Fruit fly (Drosophila melanogaster) whole organism, embryonic: Measurements from ENCODE around the gene Nsun5.

Experiments
- Bdp1 ChIP-seq: fragments of 200-800 bp; sonication (Bioruptor generic); optimal IDR thresholded peaks from 3 replicates; lab custom pipeline; 2016; ENCODE audit warnings: missing biosample characterization, missing genetic modification characterization
- C15 ChIP-seq: fragments of 200-800 bp; sonication (Bioruptor generic); IDR thresholded peaks from 3 replicates; pipeline ENCODE4 v1.3.6; 2022; ENCODE audit warnings: missing biosample characterization, missing genetic modification characterization
- CG10565 ChIP-seq: fragments of 200-800 bp; sonication (Bioruptor generic); optimal IDR thresholded peaks from 3 replicates; lab custom pipeline; 2016; ENCODE audit warnings: missing biosample characterization, mild to moderate bottlenecking, missing genetic modification characterization
- CG10654 ChIP-seq: fragments of 200-800 bp; sonication (Bioruptor generic); optimal IDR thresholded peaks from 2 replicates; lab custom pipeline; 2016; ENCODE audit warnings: missing biosample characterization, missing genetic modification characterization
- CG11398 ChIP-seq: fragments of 200-800 bp; sonication (Bioruptor generic); optimal IDR thresholded peaks from 2 replicates; lab custom pipeline; 2016; ENCODE audit warnings: missing biosample characterization, missing genetic modification characterization
- CG12391 ChIP-seq: fragments of 200-800 bp; sonication (Bioruptor generic); optimal IDR thresholded peaks from 3 replicates; lab custom pipeline; 2018; ENCODE audit warnings: missing biosample characterization, mild to moderate bottlenecking, missing genetic modification characterization, moderate library complexity
- CG13296 ChIP-seq: fragments of 200-800 bp; sonication (Bioruptor generic); optimal IDR thresholded peaks from 3 replicates; lab custom pipeline; 2018; ENCODE audit warnings: missing biosample characterization, mild to moderate bottlenecking, missing genetic modification characterization
- CG13624 ChIP-seq: fragments of 200-800 bp; sonication (Bioruptor generic); optimal IDR thresholded peaks from 2 replicates; lab custom pipeline; 2016; ENCODE audit warnings: missing biosample characterization, missing genetic modification characterization
- CG14050 ChIP-seq: fragments of 200-800 bp; sonication (Bioruptor generic); IDR thresholded peaks from 3 replicates; pipeline ENCODE4 v1.3.6; 2022; ENCODE audit warnings: missing biosample characterization, missing genetic modification characterization
- CG14965 ChIP-seq: fragments of 200-800 bp; sonication (Bioruptor generic); optimal IDR thresholded peaks from 2 replicates; lab custom pipeline; 2016; ENCODE audit warnings: missing biosample characterization, missing genetic modification characterization, borderline replicate concordance
- CG17612 ChIP-seq: fragments of 200-800 bp; sonication (Bioruptor generic); IDR thresholded peaks from 2 replicates; pipeline ENCODE4 v1.3.6; 2022; ENCODE audit warnings: missing biosample characterization, missing genetic modification characterization
- CG2199 ChIP-seq: fragments of 200-800 bp; sonication (Bioruptor generic); IDR thresholded peaks from 3 replicates; pipeline ENCODE4 v1.3.6; 2022; ENCODE audit warnings: missing biosample characterization, missing genetic modification characterization
- CG32767 ChIP-seq: fragments of 200-800 bp; sonication (Bioruptor generic); IDR thresholded peaks from 2 replicates; pipeline ENCODE4 v1.3.6; 2022; ENCODE audit warnings: missing biosample characterization, missing genetic modification characterization
- CG7357 ChIP-seq: fragments of 200-800 bp; sonication (Bioruptor generic); IDR thresholded peaks from 3 replicates; pipeline ENCODE4 v1.3.6; 2022; ENCODE audit warnings: missing biosample characterization, missing genetic modification characterization
- CG7839 ChIP-seq: fragments of 200-800 bp; sonication (Bioruptor generic); optimal IDR thresholded peaks from 3 replicates; lab custom pipeline; 2018; ENCODE audit warnings: missing biosample characterization, mild to moderate bottlenecking, missing genetic modification characterization, moderate library complexity
- CG9215 ChIP-seq: fragments of 200-800 bp; sonication (Bioruptor generic); IDR thresholded peaks from 2 replicates; pipeline ENCODE4 v1.3.6; 2022; ENCODE audit warnings: missing biosample characterization, missing genetic modification characterization
- Dbx ChIP-seq: fragments of 200-800 bp; sonication (Bioruptor generic); IDR thresholded peaks from 3 replicates; pipeline ENCODE4 v1.3.6; 2022; ENCODE audit warnings: missing biosample characterization, missing genetic modification characterization
- Ets65A ChIP-seq: fragments of 200-800 bp; sonication (Bioruptor generic); peaks from one replicate; lab custom pipeline; 2016; ENCODE audit warnings: missing biosample characterization, missing genetic modification characterization
- Lpt ChIP-seq: fragments of >200 bp; optimal IDR thresholded peaks from 2 replicates; lab custom pipeline; 2018; ENCODE audit warnings: missing biosample characterization, missing genetic modification characterization
- Med ChIP-seq: fragments of 200-800 bp; sonication (Bioruptor generic); peaks from one replicate; lab custom pipeline; 2016; ENCODE audit warnings: missing biosample characterization, missing genetic modification characterization, mild to moderate bottlenecking, inconsistent platforms, moderate library complexity
- Meics ChIP-seq: fragments of 200-800 bp; sonication (Bioruptor generic); optimal IDR thresholded peaks from 2 replicates; lab custom pipeline; 2017; ENCODE audit warnings: missing biosample characterization, mild to moderate bottlenecking, missing genetic modification characterization
- NC2α ChIP-seq: fragments of 200-800 bp; sonication (Bioruptor generic); optimal IDR thresholded peaks from 2 replicates; lab custom pipeline; 2016; ENCODE audit warnings: missing biosample characterization, missing genetic modification characterization
- Optix ChIP-seq: fragments of 200-800 bp; sonication (Bioruptor generic); IDR thresholded peaks from 3 replicates; pipeline ENCODE4 v1.3.6; 2022; ENCODE audit warnings: missing biosample characterization, missing genetic modification characterization
- PHDP ChIP-seq: fragments of 200-800 bp; sonication (Bioruptor generic); optimal IDR thresholded peaks from 3 replicates; lab custom pipeline; 2018; ENCODE audit warnings: missing biosample characterization, mild to moderate bottlenecking, missing genetic modification characterization, moderate library complexity
- Usf ChIP-seq: fragments of 200-800 bp; sonication (Bioruptor generic); optimal IDR thresholded peaks from 2 replicates; lab custom pipeline; 2017; ENCODE audit warnings: missing genotype, missing biosample characterization, missing genetic modification characterization
- abd-A ChIP-seq: fragments of 200-800 bp; sonication (Bioruptor generic); optimal IDR thresholded peaks from 3 replicates; lab custom pipeline; 2019; ENCODE audit warnings: missing biosample characterization, mild to moderate bottlenecking, missing genetic modification characterization, moderate library complexity
- amos ChIP-seq: fragments of 200-800 bp; sonication (Bioruptor generic); IDR thresholded peaks from 2 replicates; pipeline ENCODE4 v1.3.6; 2022; ENCODE audit warnings: missing biosample characterization, missing genetic modification characterization; ENCODE audit not compliant: partially characterized antibody
- ara ChIP-seq: fragments of 200-800 bp; sonication (Bioruptor generic); IDR thresholded peaks from 2 replicates; pipeline ENCODE4 v1.3.6; 2022; ENCODE audit warnings: missing biosample characterization, missing genetic modification characterization
- cato ChIP-seq: fragments of 200-800 bp; sonication (Bioruptor generic); optimal IDR thresholded peaks from 2 replicates; lab custom pipeline; 2016; ENCODE audit warnings: missing biosample characterization, missing genetic modification characterization, borderline replicate concordance
- crol ChIP-seq: fragments of 200-800 bp; sonication (Bioruptor generic); IDR thresholded peaks from 2 replicates; pipeline ENCODE4 v1.3.6; 2022; ENCODE audit warnings: missing biosample characterization, missing genetic modification characterization
- exex ChIP-seq: fragments of 200-800 bp; sonication (Bioruptor generic); optimal IDR thresholded peaks from 4 replicates; lab custom pipeline; 2018; ENCODE audit warnings: missing biosample characterization, mild to moderate bottlenecking, missing genetic modification characterization, moderate library complexity
- ham ChIP-seq: fragments of 200-800 bp; sonication (Bioruptor generic); IDR thresholded peaks from 2 replicates; pipeline ENCODE4 v1.3.6; 2022; ENCODE audit warnings: missing biosample characterization, missing genetic modification characterization
- kay ChIP-seq: fragments of 200-800 bp; sonication (Bioruptor generic); optimal IDR thresholded peaks from 2 replicates; lab custom pipeline; 2016; ENCODE audit warnings: missing biosample characterization, missing genetic modification characterization
- klu ChIP-seq: fragments of 200-800 bp; sonication (Bioruptor generic); IDR thresholded peaks from 2 replicates; pipeline ENCODE4 v1.3.6; 2022; ENCODE audit warnings: missing biosample characterization, missing genetic modification characterization
- kni ChIP-seq: fragments of 200-800 bp; sonication (Bioruptor generic); optimal IDR thresholded peaks from 3 replicates; lab custom pipeline; 2017; ENCODE audit warnings: mild to moderate bottlenecking, missing biosample characterization, missing genetic modification reagents, missing genetic modification characterization
- knrl ChIP-seq: fragments of 200-800 bp; sonication (Bioruptor generic); IDR thresholded peaks from 3 replicates; pipeline ENCODE4 v1.3.6; 2022; ENCODE audit warnings: missing biosample characterization, missing genetic modification characterization; ENCODE audit not compliant: partially characterized antibody
- lola ChIP-seq, 3 experiments: fragments of >200 bp in 2 of 3; fragments of 200-800 bp in 1 of 3; sonication (Bioruptor generic) in 1 of 3; optimal IDR thresholded peaks; 2 replicates each; lab custom pipeline; 2017 to 2019; ENCODE audit warnings: missing biosample characterization in 3 of 3, missing genetic modification characterization in 3 of 3, mild to moderate bottlenecking in 1 of 3, moderate library complexity in 1 of 3
- oc ChIP-seq: fragments of 200-800 bp; sonication (Bioruptor generic); optimal IDR thresholded peaks from 2 replicates; lab custom pipeline; 2018; ENCODE audit warnings: missing biosample characterization, mild to moderate bottlenecking, missing genetic modification characterization, moderate library complexity
- sens ChIP-seq: fragments of 200-800 bp; sonication (Bioruptor generic); peaks from one replicate; lab custom pipeline; 2016; ENCODE audit warnings: missing biosample characterization, missing genetic modification characterization
- slbo ChIP-seq: fragments of 200-800 bp; sonication (Bioruptor generic); IDR thresholded peaks from 2 replicates; pipeline ENCODE4 v1.3.6; 2022; ENCODE audit warnings: missing biosample characterization, missing genetic modification characterization
- sqz ChIP-seq: fragments of 200-800 bp; sonication (Bioruptor generic); optimal IDR thresholded peaks from 3 replicates; lab custom pipeline; 2018; ENCODE audit warnings: missing biosample characterization, mild to moderate bottlenecking, missing genetic modification characterization
- vvl ChIP-seq: fragments of 200-800 bp; sonication (Bioruptor generic); IDR thresholded peaks from 2 replicates; pipeline ENCODE4 v1.3.6; 2022; ENCODE audit warnings: missing biosample characterization, missing genetic modification characterization

The Nsun5 gene

dm6 chr3R:19151848-19152787 is 10.0 kb downstream of the Nsun5 start (continued):
- TF ChIP-seq slbo (GFP tag; lab: Robert Waterston, UW) = peak; percentile 78
- TF ChIP-seq, all 482 proteins: peak for 125

DNA sequence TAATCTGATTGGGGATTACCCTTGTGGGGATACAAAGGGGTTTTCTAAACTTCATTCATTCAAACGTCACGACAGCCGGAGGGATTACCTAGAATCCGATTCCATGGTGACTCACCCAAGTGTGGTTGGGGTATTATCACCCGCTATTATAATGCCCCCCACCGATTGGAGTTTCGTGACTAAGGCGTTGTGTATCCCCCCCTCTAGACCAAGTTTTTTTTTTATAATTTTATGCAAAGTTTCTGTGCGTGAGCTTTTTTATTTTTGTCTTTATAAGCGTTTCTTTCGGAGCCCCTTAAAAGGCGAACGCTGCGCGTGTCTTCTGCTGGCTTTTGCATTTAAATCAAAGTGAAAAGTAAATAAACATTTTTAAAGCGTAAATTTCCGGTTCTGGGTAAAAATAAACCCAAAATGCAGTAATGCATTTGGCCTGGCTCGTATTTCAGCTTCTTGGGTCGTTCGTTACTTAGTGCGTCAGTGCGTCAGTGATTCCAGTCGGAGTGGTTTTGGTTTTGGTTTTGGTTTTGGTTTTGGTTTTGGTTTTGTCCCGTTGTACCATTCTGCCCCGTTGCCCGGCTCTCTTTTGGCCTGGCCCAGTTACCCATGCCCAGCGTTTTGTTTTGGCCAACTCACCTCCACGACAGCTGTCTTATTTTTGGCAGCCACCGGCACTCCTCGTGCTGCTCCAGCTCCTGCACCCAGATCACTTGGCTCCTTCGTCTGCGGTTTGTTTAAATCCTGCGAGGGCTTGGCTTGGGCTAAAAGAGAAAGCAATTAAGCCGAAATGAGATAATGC is 11.0 kb downstream of the Nsun5 start:
- TF ChIP-seq kni (peak; percentile 39), slbo (GFP tag; lab: Robert Waterston, UW) (0 out of 2 replicates have a peak, but pooled peaks have one; percentile 12), kay (GFP tag; lab: Kevin White, UChicago) (peak; percentile 58), vvl (GFP tag; lab: Robert Waterston, UW) (peak; percentile 78), crol (peak; percentile 28; the same call in 1 of the 2 replicates), sqz (GFP tag; lab: Kevin White, UChicago) (peak; percentile 77), cato (GFP tag; lab: Kevin White, UChicago) (no peak), knrl (0 out of 3 replicates have a peak, but pooled peaks have one; percentile 27), Med (peak; percentile 50), oc (peak; percentile 45), abd-A (tag; lab: Kevin White, UChicago) (peak; percentile 2), Lpt (GFP tag; lab: Kevin White, UChicago) (no peak), CG14965 (GFP tag; lab: Kevin White, UChicago) (no peak)

DNA sequence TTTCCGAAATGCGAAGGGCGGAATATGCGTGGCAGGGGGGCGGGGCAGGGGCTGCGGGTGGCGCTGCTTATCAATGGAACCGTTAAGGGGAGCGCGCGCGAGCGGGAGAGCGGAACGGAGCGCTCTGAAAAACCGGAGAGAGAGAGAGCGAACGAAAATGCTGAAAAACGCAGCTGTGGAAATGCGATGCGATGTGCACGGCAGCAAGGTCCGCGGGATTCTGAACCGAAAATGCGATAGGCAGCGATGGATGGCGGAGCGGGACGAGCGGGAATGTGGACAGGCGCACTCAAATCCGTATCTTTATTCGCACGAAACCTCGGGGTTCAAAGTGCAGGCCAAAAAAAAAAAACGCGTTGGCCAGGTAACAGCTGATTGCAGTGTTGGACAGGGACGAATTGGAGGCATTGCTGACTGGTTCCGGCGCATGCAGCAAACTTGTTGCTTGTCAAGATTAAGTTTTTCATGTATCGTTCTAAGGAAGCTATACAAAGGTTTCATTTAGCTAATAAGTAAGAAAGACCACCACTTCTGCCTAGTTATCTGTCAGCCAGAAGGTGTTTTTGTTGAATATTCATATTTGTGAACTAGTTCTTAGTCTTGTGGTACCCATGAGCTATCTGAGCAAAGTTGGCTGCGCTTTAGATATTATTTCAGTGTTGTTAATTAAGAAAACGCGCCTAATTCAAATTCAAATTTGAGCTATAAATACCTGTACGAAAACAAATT is 14.4 kb downstream of the Nsun5 start, which contains the start of gene Ppcs:
Gene Ppcs (minus strand): TSS at position 400 of the 729 bp plus-strand sequence.
- TF ChIP-seq CG13624 (GFP tag; lab: Kevin White, UChicago) = peak; percentile 83
- peak; percentile 81 for TF ChIP-seq sens (GFP tag; lab: Kevin White, UChicago)
- TF ChIP-seq lola (GFP tag; optimal IDR thresholded peaks at IDR 0.05; lab: Kevin White, UChicago) = peak in 1 of 3 experiments; percentile 50
- peak; percentile 45; the same call in 1 of the 2 replicates for TF ChIP-seq klu (GFP tag; lab: Robert Waterston, UW)
- no peak for TF ChIP-seq oc
- TF ChIP-seq Optix (GFP tag; lab: Robert Waterston, UW) = no peak
- no peak for TF ChIP-seq CG10565 (GFP tag; lab: Kevin White, UChicago)
- TF ChIP-seq CG2199 (GFP tag; lab: Robert Waterston, UW) = 0 out of 3 replicates have a peak, but pooled peaks have one; percentile 27
- no peak for TF ChIP-seq CG7357
- TF ChIP-seq Meics (GFP tag; lab: Kevin White, UChicago) = peak; percentile 59
- TF ChIP-seq amos = peak; percentile 25; the same call in 1 of the 2 replicates
- no peak for TF ChIP-seq ara (GFP tag; lab: Robert Waterston, UW)
- peak; percentile 93 for TF ChIP-seq Ets65A (GFP tag; lab: Kevin White, UChicago)
- peak; percentile 63 for TF ChIP-seq CG9215 (GFP tag; lab: Robert Waterston, UW)
- peak; percentile 19 for TF ChIP-seq Bdp1 (GFP tag; lab: Kevin White, UChicago)
- TF ChIP-seq exex (tag; lab: Kevin White, UChicago) = peak; percentile 57
- TF ChIP-seq CG17612 (GFP tag; lab: Robert Waterston, UW) = no peak
- no peak for TF ChIP-seq Usf (GFP tag; lab: Kevin White, UChicago)
- TF ChIP-seq CG32767 (GFP tag; lab: Robert Waterston, UW) = no peak
- peak; percentile 54 for TF ChIP-seq CG12391 (tag; lab: Kevin White, UChicago)
- peak; percentile 53 for TF ChIP-seq CG7839 (tag; lab: Kevin White, UChicago)
- TF ChIP-seq CG14050 = no peak
- TF ChIP-seq CG13296 (GFP tag; lab: Kevin White, UChicago) = peak; percentile 73
- peak; percentile 25 for TF ChIP-seq NC2α
- no peak for TF ChIP-seq C15 (GFP tag; lab: Robert Waterston, UW)
- peak; percentile 2 for TF ChIP-seq PHDP (tag; lab: Kevin White, UChicago)
- peak; percentile 39 for TF ChIP-seq CG11398 (GFP tag; lab: Kevin White, UChicago)
- peak; percentile 47 for TF ChIP-seq CG10654
- TF ChIP-seq Dbx (GFP tag; lab: Robert Waterston, UW) = peak; percentile 54; the same call in 2 of the 3 replicates
- no peak for TF ChIP-seq ham
